Worm (Caenorhabditis elegans) whole organism, L4/young adult: ENCODE results near the gene fbxb-24.

ENCODE experiments used
- dao-5 ChIP-seq: sonication (generic microtip); optimal IDR thresholded peaks from 2 replicates; lab custom pipeline; 2016; ENCODE audit warnings: missing genotype, missing genetic modification characterization, moderate library complexity, missing compliant biosample characterization
- him-1 ChIP-seq: sonication (generic microtip); optimal IDR thresholded peaks from 2 replicates; lab custom pipeline; 2016; ENCODE audit warnings: missing genotype, missing genetic modification reagents, missing genetic modification characterization, missing compliant biosample characterization

DNA sequence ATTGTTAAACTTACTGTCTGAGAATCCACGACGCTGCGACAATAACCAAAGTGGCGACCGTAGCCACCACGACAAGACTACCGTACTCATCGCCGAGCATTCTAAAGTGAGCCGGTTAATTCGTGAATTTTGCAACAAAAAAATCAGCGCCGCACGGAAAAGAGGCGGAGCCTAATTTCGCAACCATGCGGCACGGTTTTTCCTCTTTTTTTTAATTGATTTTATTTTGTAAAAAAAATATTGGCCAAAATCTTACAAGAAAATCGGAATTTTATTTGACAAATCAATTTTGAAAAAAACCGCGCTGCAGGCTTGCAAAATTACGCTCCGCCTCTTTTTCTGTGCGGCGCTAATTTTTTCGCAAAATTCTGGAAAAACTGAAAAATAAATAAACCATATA, 24.8 kb downstream of the fbxb-24 start, which contains the start of gene dolk-1:
- TF ChIP-seq dao-5 (no peak), him-1 (tag; lab: Kevin White, UChicago) (no peak)
